Fruit fly (Drosophila melanogaster): ENCODE results near the gene CG3817.

- TF ChIP-seq pdm3 (GFP tag; optimal IDR thresholded peaks at IDR 0.05), result no peak
- TF ChIP-seq acj6 (GFP tag; optimal IDR thresholded peaks at IDR 0.05), result no peak
- no peak for TF ChIP-seq Met (GFP tag; optimal IDR thresholded peaks at IDR 0.05)
- TF ChIP-seq CG32006 (GFP tag; optimal IDR thresholded peaks at IDR 0.05), result no peak
- no peak for TF ChIP-seq CG11762 (GFP tag; optimal IDR thresholded peaks at IDR 0.05; ENCODE audit: insufficient read depth)
- TF ChIP-seq Hr4 (GFP tag; optimal IDR thresholded peaks at IDR 0.05), result no peak
These were observed 5.4 kb downstream of the CG3817 start, which contains the start of gene VhaPPA1-1 for dm6 chr3R:14903837-14904431.
